Worm (Caenorhabditis elegans) whole organism, L2 larva: ENCODE data around the gene T10G3.8.
"Not testable (repeated sequence)": the region's sequence is repeated elsewhere in the genome, so short reads cannot be mapped to it uniquely, and the experiment has no call there.

Experiments
- R02D3.7 ChIP-seq: fragments of 150-350 bp; optimal IDR thresholded peaks from 2 replicates; lab custom pipeline; 2014; ENCODE audit warnings: missing biosample characterization, missing genetic modification characterization
- dmd-4 ChIP-seq: sonication (generic microtip); optimal IDR thresholded peaks from 2 replicates; lab custom pipeline; 2017; ENCODE audit warnings: missing biosample characterization, missing genetic modification characterization
- egl-27 ChIP-seq: sonication (generic microtip); optimal IDR thresholded peaks from 3 replicates; lab custom pipeline; 2017; ENCODE audit warnings: missing biosample characterization, missing genetic modification reagents, missing genetic modification characterization
- nhr-10 ChIP-seq: sonication (generic microtip); optimal IDR thresholded peaks from 2 replicates; lab custom pipeline; 2017; ENCODE audit warnings: missing biosample characterization, missing genetic modification characterization
- nhr-11 ChIP-seq: fragments of 150-350 bp; optimal IDR thresholded peaks from 2 replicates; lab custom pipeline; 2014; ENCODE audit warnings: missing biosample characterization, missing genetic modification characterization
- nhr-129 ChIP-seq: fragments of 150-350 bp; optimal IDR thresholded peaks from 2 replicates; lab custom pipeline; 2014; ENCODE audit warnings: missing biosample characterization, missing genetic modification characterization
- nhr-237 ChIP-seq: fragments of 150-350 bp; optimal IDR thresholded peaks from 2 replicates; lab custom pipeline; 2014; ENCODE audit warnings: missing biosample characterization, missing genetic modification characterization
- nhr-77 ChIP-seq: fragments of 150-350 bp; optimal IDR thresholded peaks from 2 replicates; lab custom pipeline; 2014; ENCODE audit warnings: missing biosample characterization, missing genetic modification characterization
- unc-39 ChIP-seq: fragments of 150-350 bp; optimal IDR thresholded peaks from 2 replicates; lab custom pipeline; 2014; ENCODE audit warnings: missing biosample characterization, missing genetic modification characterization
- unc-55 ChIP-seq: fragments of 150-350 bp; sonication (generic microtip); optimal IDR thresholded peaks from 3 replicates; lab custom pipeline; 2014; ENCODE audit warnings: missing biosample characterization, missing genetic modification reagents, missing genetic modification characterization
- unc-62 ChIP-seq: fragments of 150-350 bp; optimal IDR thresholded peaks from 2 replicates; lab custom pipeline; 2014; ENCODE audit warnings: missing biosample characterization, missing genetic modification reagents, missing genetic modification characterization
- ztf-4 ChIP-seq: fragments of 150-350 bp; optimal IDR thresholded peaks from 2 replicates; lab custom pipeline; 2014; ENCODE audit warnings: missing biosample characterization, missing genetic modification characterization

- TF ChIP-seq ztf-4 (tag; lab: Kevin White, UChicago); unc-62 (GFP tag; lab: Kevin White, UChicago); nhr-11 (tag; lab: Kevin White, UChicago); nhr-237 (tag; lab: Kevin White, UChicago); nhr-129 (tag; lab: Kevin White, UChicago); unc-55 (GFP tag; lab: Kevin White, UChicago); R02D3.7 (tag; lab: Kevin White, UChicago); egl-27 (tag; lab: Kevin White, UChicago); unc-39; nhr-10; dmd-4; nhr-77 (tag; lab: Kevin White, UChicago): not testable (repeated sequence)
Observed at ce11 chrV:13443535-13443934, 32.7 kb downstream of the T10G3.8 start, which contains the start of gene Y2H9A.6.
